Worm (Caenorhabditis elegans): ENCODE results near the gene C18H7.6.

DNA sequence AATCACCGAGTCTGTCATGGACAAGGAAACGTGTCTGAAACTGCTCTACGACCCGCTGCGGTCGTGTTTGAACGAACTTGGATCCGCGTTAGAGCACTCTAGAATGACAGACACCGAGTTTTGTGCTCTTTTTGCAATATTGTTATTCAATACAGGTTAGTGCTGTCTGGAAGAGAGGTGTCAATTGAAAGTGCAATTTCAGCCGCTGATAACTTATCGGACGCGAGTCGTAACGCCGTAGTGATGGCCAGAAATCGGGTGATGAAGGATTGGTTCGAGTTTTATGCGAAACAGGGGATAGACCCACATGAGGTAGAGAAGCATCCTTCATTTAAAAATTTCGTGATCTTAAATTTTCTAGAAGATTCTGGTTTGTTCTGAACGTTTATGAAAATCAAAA, 39.6 kb upstream of the C18H7.6 start:
- no peak for TF ChIP-seq fos-1 (tag; optimal IDR thresholded peaks at IDR 0.05)
- TF ChIP-seq ceh-63 (GFP tag; optimal IDR thresholded peaks at IDR 0.05): no peak
- no peak for TF ChIP-seq blmp-1 (tag; optimal IDR thresholded peaks at IDR 0.05)
- TF ChIP-seq ztf-4 (tag; optimal IDR thresholded peaks at IDR 0.05): no peak
- no peak for TF ChIP-seq ztf-11 (tag; optimal IDR thresholded peaks at IDR 0.05)
- TF ChIP-seq hlh-17 (GFP tag; optimal IDR thresholded peaks at IDR 0.05; ENCODE audit: borderline replicate concordance): no peak
- TF ChIP-seq pax-3 (tag; optimal IDR thresholded peaks at IDR 0.05): no peak
- TF ChIP-seq mdl-1 (tag; optimal IDR thresholded peaks at IDR 0.05): no peak
- TF ChIP-seq zag-1 (tag; optimal IDR thresholded peaks at IDR 0.05): no peak
- TF ChIP-seq elt-2 (tag; optimal IDR thresholded peaks at IDR 0.05): no peak
- no peak for TF ChIP-seq mab-9 (GFP tag; IDR thresholded peaks at IDR 0.05)

Data from whole organism, L1 larva.